Fruit fly (Drosophila melanogaster) S2 (cell line): ENCODE results near the gene CG42728.

Source experiments
- CG8478 ChIP-seq: fragments of >200 bp; optimal IDR thresholded peaks from 2 replicates; lab custom pipeline; 2018
- CTCF ChIP-seq, 2 experiments: fragments of >200 bp; optimal IDR thresholded peaks; 2 replicates each; lab custom pipeline; 2018

DNA sequence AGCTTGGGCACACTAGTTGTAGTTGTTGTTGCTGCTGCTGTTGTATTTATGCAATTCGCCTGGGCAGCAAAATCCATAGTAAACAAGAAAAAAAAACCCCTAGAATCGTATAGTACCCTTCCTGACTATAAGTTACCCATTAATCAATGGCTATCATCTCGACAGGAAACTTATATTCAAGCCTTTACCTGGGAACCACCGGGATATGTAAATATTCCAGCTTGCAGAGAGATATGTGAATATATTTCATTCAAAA is 35.8 kb upstream of the CG42728 start:
- TF ChIP-seq CG8478 = no peak
- TF ChIP-seq CTCF (optimal IDR thresholded peaks at IDR 0.05; lab: Kevin White, UChicago) = no peak
